Fruit fly (Drosophila melanogaster): Measurements from ENCODE around the gene mh.
A peak's percentile ranks its signal among the peaks of the same experiment; 100 is the strongest.

Gene mh

dm6 chrX:15483010-15483802, 8.0 kb upstream of the mh start:
- no peak for TF ChIP-seq kay (GFP tag; ENCODE audit: borderline replicate concordance)
- no peak for TF ChIP-seq CG12768 (GFP tag; optimal IDR thresholded peaks at IDR 0.05)
- no peak for TF ChIP-seq CG7045 (GFP tag; optimal IDR thresholded peaks at IDR 0.05)
- no peak for TF ChIP-seq bab1 (GFP tag; optimal IDR thresholded peaks at IDR 0.05)
- no peak for TF ChIP-seq pad (GFP tag; optimal IDR thresholded peaks at IDR 0.05)
- no peak for TF ChIP-seq tj (GFP tag; optimal IDR thresholded peaks at IDR 0.05)
- TF ChIP-seq toe (GFP tag; optimal IDR thresholded peaks at IDR 0.05), result no peak
- TF ChIP-seq ovo (GFP tag; optimal IDR thresholded peaks at IDR 0.05), result no peak
- no peak for TF ChIP-seq CG14711 (tag; optimal IDR thresholded peaks at IDR 0.05)
- TF ChIP-seq CG1620 (GFP tag; optimal IDR thresholded peaks at IDR 0.05), result no peak
- TF ChIP-seq CG5204 (GFP tag; optimal IDR thresholded peaks at IDR 0.05), result no peak
- TF ChIP-seq Clk (GFP tag; optimal IDR thresholded peaks at IDR 0.05), result no peak
- TF ChIP-seq CG11617 (GFP tag; optimal IDR thresholded peaks at IDR 0.05), result no peak
- no peak for TF ChIP-seq CG7101 (tag; optimal IDR thresholded peaks at IDR 0.05)

dm6 chrX:15482236-15482660, 7.0 kb upstream of the mh start, which contains the start of gene CG6340:
Gene CG6340 (plus strand): TSS chrX:15482374.
- no peak for TF ChIP-seq CG12768 (GFP tag; optimal IDR thresholded peaks at IDR 0.05)
- TF ChIP-seq CG7101 (tag; optimal IDR thresholded peaks at IDR 0.05), result no peak
- TF ChIP-seq CG5204 (GFP tag; optimal IDR thresholded peaks at IDR 0.05), result no peak
- TF ChIP-seq ovo (GFP tag; optimal IDR thresholded peaks at IDR 0.05), result no peak
- TF ChIP-seq tj (GFP tag; optimal IDR thresholded peaks at IDR 0.05), result peak; percentile 6
- peak; percentile 44 for TF ChIP-seq Mnt (GFP tag; optimal IDR thresholded peaks at IDR 0.05)
- no peak for TF ChIP-seq toe (GFP tag; optimal IDR thresholded peaks at IDR 0.05)
- TF ChIP-seq bab1 (GFP tag; optimal IDR thresholded peaks at IDR 0.05), result peak; percentile 12

dm6 chrX:15475791-15476190, 591 bp upstream of the mh start, which contains the start of gene CG6324:
Gene CG6324 (plus strand): TSS chrX:15476091.
- TF ChIP-seq cic (GFP tag; optimal IDR thresholded peaks at IDR 0.05), result no peak
- no peak for TF ChIP-seq Hr96 (GFP tag; optimal IDR thresholded peaks at IDR 0.05)
- no peak for TF ChIP-seq cnc (optimal IDR thresholded peaks at IDR 0.05)
- no peak for TF ChIP-seq Mnt (GFP tag; optimal IDR thresholded peaks at IDR 0.05)
- no peak for TF ChIP-seq CG7045 (GFP tag; optimal IDR thresholded peaks at IDR 0.05)
- TF ChIP-seq Crg-1 (GFP tag; optimal IDR thresholded peaks at IDR 0.05), result no peak
- no peak for TF ChIP-seq CG33017 (tag; optimal IDR thresholded peaks at IDR 0.05)

dm6 chrX:15471904-15472303, 3.3 kb downstream of the mh start, which contains the start of the genes Grip128 and Alg14:
Gene Grip128 (minus strand): TSS chrX:15472119.
Gene Alg14 (plus strand): TSS chrX:15472164.
- no peak for TF ChIP-seq kay (GFP tag; ENCODE audit: borderline replicate concordance)
- TF ChIP-seq CG14711 (tag; optimal IDR thresholded peaks at IDR 0.05), result no peak
- no peak for TF ChIP-seq bab1 (GFP tag; optimal IDR thresholded peaks at IDR 0.05)

dm6 chrX:15467402-15467941, 7.7 kb downstream of the mh start, which contains the start of the genes CG15642 and CG15641:
Gene CG15642 (minus strand): TSS chrX:15467757.
Gene CG15641 (plus strand): TSS chrX:15467891.
- no peak for TF ChIP-seq CG1620 (GFP tag; optimal IDR thresholded peaks at IDR 0.05)
- no peak for TF ChIP-seq Hr96 (GFP tag; optimal IDR thresholded peaks at IDR 0.05)
- no peak for TF ChIP-seq Clk (GFP tag; optimal IDR thresholded peaks at IDR 0.05)
- TF ChIP-seq CG5204 (GFP tag; optimal IDR thresholded peaks at IDR 0.05), result no peak
- no peak for TF ChIP-seq CG12768 (GFP tag; optimal IDR thresholded peaks at IDR 0.05)
- TF ChIP-seq cic (GFP tag; optimal IDR thresholded peaks at IDR 0.05), result no peak
- TF ChIP-seq Mnt (GFP tag; optimal IDR thresholded peaks at IDR 0.05), result no peak
- no peak for TF ChIP-seq Crg-1 (GFP tag; optimal IDR thresholded peaks at IDR 0.05)
- TF ChIP-seq CG7101 (tag; optimal IDR thresholded peaks at IDR 0.05), result no peak
- no peak for TF ChIP-seq bab1 (GFP tag; optimal IDR thresholded peaks at IDR 0.05)
- TF ChIP-seq ovo (GFP tag; optimal IDR thresholded peaks at IDR 0.05), result no peak
- TF ChIP-seq tj (GFP tag; optimal IDR thresholded peaks at IDR 0.05), result no peak
- TF ChIP-seq pad (GFP tag; optimal IDR thresholded peaks at IDR 0.05), result no peak
- no peak for TF ChIP-seq cnc (optimal IDR thresholded peaks at IDR 0.05)
- TF ChIP-seq kay (GFP tag; ENCODE audit: borderline replicate concordance), result no peak

- TF ChIP-seq pad (GFP tag; optimal IDR thresholded peaks at IDR 0.05), result peak; percentile 97
- TF ChIP-seq bab1 (GFP tag; optimal IDR thresholded peaks at IDR 0.05), result no peak
- TF ChIP-seq kay (GFP tag; ENCODE audit: borderline replicate concordance), result no peak
- TF ChIP-seq CG33017 (tag; optimal IDR thresholded peaks at IDR 0.05), result no peak
- no peak for TF ChIP-seq CG5204 (GFP tag; optimal IDR thresholded peaks at IDR 0.05)
- TF ChIP-seq CG7045 (GFP tag; optimal IDR thresholded peaks at IDR 0.05), result no peak
- peak; percentile 26 for TF ChIP-seq cic (GFP tag; optimal IDR thresholded peaks at IDR 0.05)
- no peak for TF ChIP-seq CG1620 (GFP tag; optimal IDR thresholded peaks at IDR 0.05)
- peak; percentile 15 for TF ChIP-seq Mnt (GFP tag; optimal IDR thresholded peaks at IDR 0.05)
- TF ChIP-seq toe (GFP tag; optimal IDR thresholded peaks at IDR 0.05), result no peak
Measured at dm6 chrX:15465410-15465809, 9.8 kb downstream of the mh start.

- TF ChIP-seq cic (GFP tag; optimal IDR thresholded peaks at IDR 0.05) (peak; percentile 5), CG14711 (tag; optimal IDR thresholded peaks at IDR 0.05) (no peak), Crg-1 (GFP tag; optimal IDR thresholded peaks at IDR 0.05) (no peak), CG7101 (tag; optimal IDR thresholded peaks at IDR 0.05) (no peak), cnc (optimal IDR thresholded peaks at IDR 0.05) (no peak)
Measured at dm6 chrX:15464531-15464930, 10.7 kb downstream of the mh start.

Measured in whole organism, adult.